Fruit fly (Drosophila melanogaster) Kc167 (cell line): ENCODE data around the gene Kr-h1.

ENCODE experiments used
- Myc ChIP-seq: fragments of >200 bp; optimal IDR thresholded peaks from 2 replicates; lab custom pipeline; 2017; ENCODE audit warnings: missing external identifiers
- Sin3A ChIP-seq: fragments of >200 bp; optimal IDR thresholded peaks from 2 replicates; lab custom pipeline; 2018; ENCODE audit warnings: missing external identifiers
- h ChIP-seq: fragments of >200 bp; optimal IDR thresholded peaks from 3 replicates; lab custom pipeline; 2018; ENCODE audit warnings: missing external identifiers
- insv ChIP-seq: fragments of >200 bp; optimal IDR thresholded peaks from 3 replicates; lab custom pipeline; 2018; ENCODE audit warnings: missing external identifiers
- psq ChIP-seq: fragments of >200 bp; optimal IDR thresholded peaks from 2 replicates; lab custom pipeline; 2017; ENCODE audit warnings: missing external identifiers
- ttk ChIP-seq: sonication (Bioruptor generic); optimal IDR thresholded peaks from 2 replicates; lab custom pipeline; 2017; ENCODE audit warnings: missing external identifiers

The Kr-h1 gene

DNA sequence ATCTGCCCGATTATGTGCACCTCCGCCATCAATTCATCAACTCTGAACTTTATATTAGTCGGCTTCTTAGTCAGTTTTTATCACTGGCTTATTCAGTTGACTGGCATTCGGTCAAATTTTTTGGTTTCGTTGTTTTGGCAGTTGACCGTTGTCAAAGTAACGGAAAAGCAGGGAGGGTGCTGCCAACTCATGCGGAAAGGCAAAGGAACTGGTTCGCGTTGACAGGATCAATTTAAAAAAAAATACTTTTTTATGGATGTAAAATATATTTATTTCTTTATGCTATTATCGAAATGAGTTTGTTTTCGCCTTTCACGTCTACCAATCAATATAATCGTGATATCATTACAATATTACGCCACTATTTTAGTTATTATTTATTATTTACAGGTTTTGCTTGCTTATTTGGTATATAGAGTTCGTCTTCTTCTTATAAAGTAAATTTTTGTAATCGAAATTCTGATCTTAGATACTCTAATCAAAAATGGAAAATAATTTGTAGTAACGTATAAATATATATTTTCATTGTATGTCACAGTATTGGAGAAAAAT is 48.2 kb downstream of the Kr-h1 start, which contains the start of the genes B9d2, tctn and CG9222:
Gene B9d2, minus strand, starts transcription at position 130 of the 552 bp plus-strand sequence.
Gene tctn, minus strand, starts transcription at position 130 of the 552 bp plus-strand sequence.
Gene CG9222, plus strand, starts transcription at position 502 of the 552 bp plus-strand sequence.
- TF ChIP-seq psq (lab: Kevin White, UChicago) (no peak), h (lab: Kevin White, UChicago) (no peak), Sin3A (lab: Kevin White, UChicago) (no peak), insv (no peak), Myc (lab: Kevin White, UChicago) (no peak), ttk (lab: Kevin White, UChicago) (no peak)

DNA sequence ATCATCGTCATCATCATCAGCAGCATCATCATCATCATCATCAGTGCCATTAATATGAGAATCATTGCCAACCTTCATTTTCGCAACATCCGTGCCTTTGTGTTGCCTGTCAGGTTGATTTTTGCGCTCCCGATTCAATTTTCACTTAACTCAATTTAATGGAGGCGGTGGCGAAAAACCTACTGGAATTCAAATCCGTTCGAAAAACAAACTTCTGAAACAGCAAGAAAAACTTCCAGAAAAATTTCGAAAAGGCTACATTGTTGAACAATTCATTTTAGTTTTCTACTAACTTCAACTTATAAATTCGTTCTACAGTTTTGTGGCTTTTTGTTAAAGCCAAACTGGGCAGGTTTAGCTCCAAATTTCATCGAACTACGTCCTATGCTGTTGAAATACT is 56.7 kb downstream of the Kr-h1 start, which contains the start of gene CG13991:
Gene CG13991, plus strand, starts transcription at position 301 of the 400 bp plus-strand sequence.
- TF ChIP-seq insv: no peak
- TF ChIP-seq Sin3A (lab: Kevin White, UChicago): no peak
- no peak for TF ChIP-seq h (lab: Kevin White, UChicago)
- TF ChIP-seq Myc (lab: Kevin White, UChicago): no peak
- TF ChIP-seq ttk (lab: Kevin White, UChicago): no peak
- TF ChIP-seq psq (lab: Kevin White, UChicago): no peak
